Worm (Caenorhabditis elegans) whole organism, midembryonic: Measurements from ENCODE around the gene sto-5.

Experiments
- T22C8.4 ChIP-seq: fragments of 200-800 bp; sonication (Bioruptor generic); IDR thresholded peaks from 2 replicates; pipeline ENCODE4 v1.3.6; 2022; ENCODE audit warnings: missing genetic modification characterization, missing compliant biosample characterization
- flt-1 ChIP-seq: fragments of 200-800 bp; sonication (Bioruptor generic); IDR thresholded peaks from 2 replicates; pipeline ENCODE4 v1.3.6; 2022; ENCODE audit warnings: missing genetic modification characterization, missing compliant biosample characterization
- klf-2 ChIP-seq: fragments of 200-800 bp; sonication (Bioruptor generic); conservative IDR thresholded peaks from 2 replicates; pipeline ENCODE4 v1.3.6; 2022; ENCODE audit warnings: missing genetic modification reagents, missing genetic modification characterization, missing compliant biosample characterization
- ref-1 ChIP-seq: fragments of 200-800 bp; sonication (Bioruptor generic); conservative IDR thresholded peaks from 2 replicates; pipeline ENCODE4 v1.3.6; 2022; ENCODE audit warnings: missing genetic modification reagents, missing genetic modification characterization, missing compliant biosample characterization
- ztf-23 ChIP-seq: fragments of 200-800 bp; sonication (Bioruptor generic); IDR thresholded peaks from 2 replicates; pipeline ENCODE4 v1.3.6; 2022; ENCODE audit warnings: missing genetic modification reagents, missing genetic modification characterization, missing compliant biosample characterization
- ztf-29 ChIP-seq: fragments of 200-800 bp; sonication (Bioruptor generic); IDR thresholded peaks from 2 replicates; pipeline ENCODE4 v1.3.6; 2022; ENCODE audit warnings: missing genetic modification reagents, missing genetic modification characterization, missing compliant biosample characterization

DNA sequence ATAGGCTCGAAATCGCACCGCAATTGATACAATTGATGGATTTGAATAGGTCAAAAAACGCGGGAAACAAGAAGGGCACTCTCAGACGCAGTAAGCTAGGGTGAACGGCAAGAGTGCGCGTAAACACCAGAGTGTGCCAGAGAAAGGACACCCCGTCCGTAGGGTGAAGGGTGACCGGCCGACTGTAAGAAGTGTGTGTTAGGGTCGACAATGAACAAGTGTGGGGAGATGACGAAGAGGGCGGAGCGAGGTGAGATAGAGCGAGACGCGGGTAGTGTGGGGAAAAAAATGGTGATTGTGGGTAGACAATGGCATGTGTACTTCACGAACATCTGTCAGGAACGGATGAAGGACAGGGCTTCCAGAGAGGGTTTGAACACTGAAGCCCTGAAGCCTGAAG is 54.3 kb downstream of the sto-5 start:
- TF ChIP-seq klf-2 (GFP tag; lab: Robert Waterston, UW) (no peak), T22C8.4 (GFP tag; lab: Robert Waterston, UW) (no peak), flt-1 (GFP tag; lab: Robert Waterston, UW) (no peak), ztf-23 (peak; percentile 57; the same call in 1 of the 2 replicates), ztf-29 (no peak), ref-1 (GFP tag; lab: Robert Waterston, UW) (no peak)
